Worm (Caenorhabditis elegans) whole organism, L2 larva: Measurements from ENCODE around the gene thoc-1.
A peak's percentile ranks its signal among the peaks of the same experiment; 100 is the strongest.

Experiments used
- C34F6.9 ChIP-seq: fragments of 150-350 bp; optimal IDR thresholded peaks from 2 replicates; lab custom pipeline; 2014; ENCODE audit warnings: missing biosample characterization, missing genetic modification characterization
- F13H6.1 ChIP-seq: sonication (generic microtip); optimal IDR thresholded peaks from 2 replicates; lab custom pipeline; 2016; ENCODE audit warnings: missing genetic modification characterization, missing compliant biosample characterization
- R02D3.7 ChIP-seq: fragments of 150-350 bp; optimal IDR thresholded peaks from 2 replicates; lab custom pipeline; 2014; ENCODE audit warnings: missing biosample characterization, missing genetic modification characterization
- ZK546.5 ChIP-seq: sonication (generic microtip); optimal IDR thresholded peaks from 2 replicates; lab custom pipeline; 2017; ENCODE audit warnings: missing biosample characterization, missing genetic modification characterization
- aly-2 ChIP-seq: fragments of 150-350 bp; optimal IDR thresholded peaks from 2 replicates; lab custom pipeline; 2014; ENCODE audit warnings: missing biosample characterization, missing genetic modification characterization
- ama-1 ChIP-seq: fragments of 150-350 bp; optimal IDR thresholded peaks from 2 replicates; lab custom pipeline; 2018; ENCODE audit warnings: inconsistent platforms
- blmp-1 ChIP-seq: sonication (generic microtip); optimal IDR thresholded peaks from 2 replicates; lab custom pipeline; 2017; ENCODE audit warnings: missing genetic modification characterization, mild to moderate bottlenecking, missing compliant biosample characterization, antibody characterized with exemption, moderate library complexity; ENCODE audit not compliant: insufficient read depth
- ceh-16 ChIP-seq: fragments of 150-350 bp; optimal IDR thresholded peaks from 2 replicates; lab custom pipeline; 2014; ENCODE audit warnings: missing biosample characterization, missing genetic modification characterization
- crh-2 ChIP-seq: sonication (generic microtip); optimal IDR thresholded peaks from 2 replicates; lab custom pipeline; 2017; ENCODE audit warnings: missing biosample characterization, missing genetic modification characterization
- fos-1 ChIP-seq: fragments of 150-350 bp; optimal IDR thresholded peaks from 2 replicates; lab custom pipeline; 2014; ENCODE audit warnings: missing biosample characterization, missing genetic modification characterization
- gmeb-1 ChIP-seq: fragments of 150-350 bp; optimal IDR thresholded peaks from 2 replicates; lab custom pipeline; 2014; ENCODE audit warnings: missing biosample characterization, missing genetic modification characterization
- lin-11 ChIP-seq: fragments of 150-350 bp; sonication (generic microtip); optimal IDR thresholded peaks from 2 replicates; lab custom pipeline; 2014; ENCODE audit warnings: missing biosample characterization, missing genetic modification characterization, inconsistent platforms, mixed read lengths
- lsy-2 ChIP-seq, 2 experiments: fragments of 150-350 bp in 1 of 2; sonication (generic microtip) in 1 of 2; optimal IDR thresholded peaks; 2 replicates each; lab custom pipeline; 2014 to 2017; ENCODE audit warnings: missing biosample characterization in 2 of 2, missing genetic modification characterization in 2 of 2
- mab-5 ChIP-seq: fragments of 150-350 bp; optimal IDR thresholded peaks from 2 replicates; lab custom pipeline; 2014; ENCODE audit warnings: missing biosample characterization, missing genetic modification characterization
- mdl-1 ChIP-seq, 2 experiments: fragments of 150-350 bp in 1 of 2; sonication (generic microtip) in 1 of 2; optimal IDR thresholded peaks; 2 replicates each; lab custom pipeline; 2017; ENCODE audit warnings: missing biosample characterization in 2 of 2, missing genetic modification characterization in 2 of 2
- nhr-10 ChIP-seq: sonication (generic microtip); optimal IDR thresholded peaks from 2 replicates; lab custom pipeline; 2017; ENCODE audit warnings: missing biosample characterization, missing genetic modification characterization
- nhr-12 ChIP-seq: fragments of 150-350 bp; optimal IDR thresholded peaks from 2 replicates; lab custom pipeline; 2014; ENCODE audit warnings: missing biosample characterization, missing genetic modification characterization
- nhr-21 ChIP-seq: fragments of 150-350 bp; optimal IDR thresholded peaks from 2 replicates; lab custom pipeline; 2014; ENCODE audit warnings: missing biosample characterization, missing genetic modification characterization
- nhr-23 ChIP-seq: fragments of 150-350 bp; optimal IDR thresholded peaks from 2 replicates; lab custom pipeline; 2014; ENCODE audit warnings: missing biosample characterization, missing genetic modification reagents, missing genetic modification characterization
- nhr-237 ChIP-seq: fragments of 150-350 bp; optimal IDR thresholded peaks from 2 replicates; lab custom pipeline; 2014; ENCODE audit warnings: missing biosample characterization, missing genetic modification characterization
- nhr-6 ChIP-seq: fragments of 150-350 bp; optimal IDR thresholded peaks from 2 replicates; lab custom pipeline; 2014; ENCODE audit warnings: missing biosample characterization, missing genetic modification characterization
- nhr-77 ChIP-seq: fragments of 150-350 bp; optimal IDR thresholded peaks from 2 replicates; lab custom pipeline; 2014; ENCODE audit warnings: missing biosample characterization, missing genetic modification characterization
- peb-1 ChIP-seq: fragments of 150-350 bp; optimal IDR thresholded peaks from 2 replicates; lab custom pipeline; 2014; ENCODE audit warnings: missing biosample characterization, missing genetic modification characterization
- sma-3 ChIP-seq: sonication (generic microtip); optimal IDR thresholded peaks from 2 replicates; lab custom pipeline; 2016; ENCODE audit warnings: missing genetic modification reagents, missing genetic modification characterization, missing compliant biosample characterization
- unc-39 ChIP-seq: fragments of 150-350 bp; optimal IDR thresholded peaks from 2 replicates; lab custom pipeline; 2014; ENCODE audit warnings: missing biosample characterization, missing genetic modification characterization
- unc-55 ChIP-seq: fragments of 150-350 bp; sonication (generic microtip); optimal IDR thresholded peaks from 3 replicates; lab custom pipeline; 2014; ENCODE audit warnings: missing biosample characterization, missing genetic modification reagents, missing genetic modification characterization
- unc-62 ChIP-seq: fragments of 150-350 bp; optimal IDR thresholded peaks from 2 replicates; lab custom pipeline; 2014; ENCODE audit warnings: missing biosample characterization, missing genetic modification reagents, missing genetic modification characterization
- zag-1 ChIP-seq: fragments of 150-350 bp; optimal IDR thresholded peaks from 2 replicates; lab custom pipeline; 2014; ENCODE audit warnings: missing biosample characterization, missing genetic modification characterization
- ztf-11 ChIP-seq: sonication (generic microtip); optimal IDR thresholded peaks from 2 replicates; lab custom pipeline; 2017; ENCODE audit warnings: missing biosample characterization, missing genetic modification characterization

Gene thoc-1

DNA sequence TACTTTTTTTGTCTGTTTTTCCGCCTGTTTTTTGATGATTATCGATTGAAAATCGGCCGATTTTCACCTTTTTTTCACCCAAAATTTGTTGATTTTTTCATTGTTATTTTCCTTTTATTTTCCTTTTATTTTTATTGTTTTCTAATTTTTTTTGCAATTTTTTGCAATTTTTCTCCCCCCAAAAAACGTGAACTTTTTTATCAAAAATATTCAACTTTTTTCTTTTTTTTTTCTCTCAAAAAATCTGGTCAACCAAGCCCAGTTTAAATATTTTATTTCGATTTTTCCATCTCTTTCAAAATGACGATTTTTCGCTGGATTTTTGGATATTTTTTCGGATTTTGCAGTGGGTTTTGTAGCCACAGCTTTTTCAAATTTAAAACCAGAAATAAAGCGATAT is 21.6 kb downstream of the thoc-1 start, which contains the start of gene rfip-2:
rfip-2 (plus strand) TSS at position 301 of the 400 bp plus-strand sequence.
- TF ChIP-seq peb-1 (no peak), ama-1 (lab: Kevin White, UChicago) (no peak), unc-62 (no peak), ztf-11 (tag; lab: Kevin White, UChicago) (no peak), gmeb-1 (tag; lab: Kevin White, UChicago) (no peak), nhr-12 (tag; lab: Kevin White, UChicago) (no peak), crh-2 (tag; lab: Kevin White, UChicago) (no peak), ceh-16 (tag; lab: Kevin White, UChicago) (no peak), zag-1 (tag; lab: Kevin White, UChicago) (no peak), R02D3.7 (tag; lab: Kevin White, UChicago) (no peak), sma-3 (no peak), unc-39 (tag; lab: Kevin White, UChicago) (no peak), blmp-1 (tag; lab: Kevin White, UChicago) (no peak), lin-11 (tag; lab: Kevin White, UChicago) (no peak), F13H6.1 (tag; lab: Kevin White, UChicago) (no peak), fos-1 (tag; lab: Kevin White, UChicago) (no peak), ZK546.5 (no peak), nhr-23 (tag; lab: Kevin White, UChicago) (no peak), nhr-6 (tag; lab: Kevin White, UChicago) (no peak)

DNA sequence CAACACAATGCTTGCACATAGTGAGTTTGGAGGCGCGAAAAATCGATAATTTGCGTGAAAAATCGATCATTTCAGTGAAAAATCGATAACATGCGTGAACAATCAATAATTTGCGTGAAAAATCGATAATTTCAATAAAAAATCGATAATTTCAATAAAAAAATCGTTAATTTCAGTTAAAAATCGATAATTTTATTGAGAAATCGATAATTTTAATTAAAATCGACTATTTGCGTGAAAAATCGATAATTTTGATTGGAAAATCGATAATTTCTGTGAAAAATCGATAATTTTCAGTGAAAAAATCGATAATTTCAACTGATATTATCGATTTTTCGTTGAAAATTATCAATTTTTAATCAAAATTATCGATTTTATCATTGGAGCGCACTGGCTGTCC is 22.1 kb downstream of the thoc-1 start:
- TF ChIP-seq unc-62 (no peak), nhr-21 (no peak), sma-3 (no peak), nhr-77 (tag; lab: Kevin White, UChicago) (no peak), mdl-1 (tag; optimal IDR thresholded peaks at IDR 0.05; lab: Kevin White, UChicago) (no peak), gmeb-1 (tag; lab: Kevin White, UChicago) (no peak), nhr-12 (tag; lab: Kevin White, UChicago) (no peak), ama-1 (lab: Kevin White, UChicago) (no peak), lsy-2 (tag; optimal IDR thresholded peaks at IDR 0.05; lab: Kevin White, UChicago) (no peak), unc-39 (tag; lab: Kevin White, UChicago) (no peak), zag-1 (tag; lab: Kevin White, UChicago) (no peak), unc-55 (GFP tag; lab: Kevin White, UChicago) (no peak), lin-11 (tag; lab: Kevin White, UChicago) (no peak), nhr-6 (tag; lab: Kevin White, UChicago) (no peak)

- TF ChIP-seq nhr-21: no peak
- peak in 1 of 2 experiments; percentile 17 for TF ChIP-seq lsy-2 (tag; optimal IDR thresholded peaks at IDR 0.05; lab: Kevin White, UChicago)
Measured at ce11 chrII:729931-730330, 28.0 kb downstream of the thoc-1 start.

- TF ChIP-seq ztf-11 (tag; lab: Kevin White, UChicago) (no peak), lsy-2 (tag; optimal IDR thresholded peaks at IDR 0.05; lab: Kevin White, UChicago) (peak; percentile 42 to 86), nhr-77 (tag; lab: Kevin White, UChicago) (no peak)
- TF ChIP-seq, all 48 proteins: peak for 1
Measured at ce11 chrII:732393-732792, 30.5 kb downstream of the thoc-1 start.

DNA sequence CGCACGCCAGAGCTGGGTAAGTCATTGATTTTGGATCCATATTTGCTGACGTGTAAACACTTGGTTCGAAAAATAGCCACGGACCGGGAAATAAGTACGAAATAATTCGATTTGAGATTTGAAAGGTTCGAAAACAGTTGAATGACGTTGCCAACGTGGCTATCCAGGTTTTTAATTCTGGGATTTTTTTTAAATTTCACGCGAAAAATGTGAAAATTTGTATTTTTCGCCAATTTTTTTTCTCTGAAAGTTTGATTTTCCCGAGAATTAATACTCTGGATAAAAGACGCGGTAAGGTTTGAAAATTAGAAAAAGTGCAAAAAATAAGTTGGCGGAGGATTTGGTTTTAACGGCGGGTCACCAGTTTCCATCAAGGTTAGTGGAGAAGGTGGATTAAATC is 38.9 kb downstream of the thoc-1 start, which contains the start of gene fbxc-48:
fbxc-48 (minus strand) TSS at position 101 of the 400 bp plus-strand sequence.
- TF ChIP-seq peb-1: no peak
- TF ChIP-seq nhr-12 (tag; lab: Kevin White, UChicago): no peak
- TF ChIP-seq aly-2 (tag; lab: Kevin White, UChicago): no peak
- TF ChIP-seq mab-5 (tag; lab: Kevin White, UChicago): no peak
- TF ChIP-seq nhr-237: no peak
- no peak for TF ChIP-seq nhr-6 (tag; lab: Kevin White, UChicago)
- no peak for TF ChIP-seq F13H6.1 (tag; lab: Kevin White, UChicago)
- TF ChIP-seq unc-55 (GFP tag; lab: Kevin White, UChicago): no peak

DNA sequence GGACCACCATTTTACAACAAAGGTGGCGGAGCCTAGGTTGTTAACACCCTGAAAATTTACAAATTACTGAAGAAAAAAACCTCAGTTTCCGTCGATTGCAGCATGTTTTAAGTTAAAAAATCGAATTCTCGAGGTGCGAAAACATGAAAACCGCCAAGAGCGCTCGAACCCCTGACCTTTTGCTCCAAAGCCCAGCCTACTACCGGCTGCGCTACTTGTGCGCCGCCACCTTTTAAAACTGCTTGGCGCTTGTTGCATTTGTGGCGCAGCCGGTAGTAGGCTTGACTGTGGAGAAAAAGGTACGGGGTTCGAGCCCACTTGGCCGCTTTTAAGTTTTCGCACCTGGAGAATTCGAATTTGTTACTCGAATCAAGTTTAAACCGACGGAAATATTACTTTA is 48.2 kb downstream of the thoc-1 start, which contains the start of gene snt-6:
snt-6 (minus strand) TSS at position 58 of the 400 bp plus-strand sequence.
- TF ChIP-seq C34F6.9 (tag; lab: Kevin White, UChicago) (no peak), zag-1 (tag; lab: Kevin White, UChicago) (no peak), nhr-10 (tag; lab: Kevin White, UChicago) (no peak), nhr-237 (no peak), ZK546.5 (no peak), mdl-1 (tag; optimal IDR thresholded peaks at IDR 0.05; lab: Kevin White, UChicago) (no peak), unc-55 (GFP tag; lab: Kevin White, UChicago) (no peak), nhr-21 (no peak)
